Worm (Caenorhabditis elegans) whole organism, L1 larva: ENCODE data around the gene F38E11.9.
A peak's percentile ranks its signal among the peaks of the same experiment; 100 is the strongest.

Source experiments
- C16A3.4 ChIP-seq: fragments of 150-350 bp; optimal IDR thresholded peaks from 2 replicates; lab custom pipeline; 2014; ENCODE audit warnings: missing biosample characterization, missing genetic modification characterization
- aha-1 ChIP-seq: fragments of 150-350 bp; optimal IDR thresholded peaks from 2 replicates; lab custom pipeline; 2014; ENCODE audit warnings: missing biosample characterization, missing genetic modification characterization
- aly-2 ChIP-seq: fragments of 150-350 bp; optimal IDR thresholded peaks from 2 replicates; lab custom pipeline; 2014; ENCODE audit warnings: missing biosample characterization, missing genetic modification characterization
- ceh-88 ChIP-seq: fragments of 200-800 bp; sonication (Bioruptor generic); IDR thresholded peaks from 2 replicates; pipeline ENCODE4 v1.3.6; 2022; ENCODE audit warnings: missing genetic modification characterization, missing compliant biosample characterization
- elt-2 ChIP-seq: sonication (generic microtip); optimal IDR thresholded peaks from 2 replicates; lab custom pipeline; 2016; ENCODE audit warnings: missing genetic modification characterization, mild to moderate bottlenecking, inconsistent platforms, missing compliant biosample characterization, missing genetic modification reagents
- elt-3 ChIP-seq, 6 experiments: fragments of 150-350 bp in 1 of 6; sonication (generic microtip); optimal IDR thresholded peaks; 2 replicates each; lab custom pipeline; 2017 to 2018; ENCODE audit warnings: missing biosample characterization in 6 of 6, missing genetic modification characterization in 6 of 6, inconsistent platforms in 1 of 6
- ets-5 ChIP-seq: fragments of 200-800 bp; sonication (Bioruptor generic); IDR thresholded peaks from 2 replicates; pipeline ENCODE4 v1.3.6; 2022; ENCODE audit warnings: missing genetic modification characterization, missing compliant biosample characterization
- fkh-4 ChIP-seq: sonication (generic microtip); optimal IDR thresholded peaks from 2 replicates; lab custom pipeline; 2016; ENCODE audit warnings: missing compliant biosample characterization, missing genetic modification characterization, borderline replicate concordance
- hlh-17 ChIP-seq: fragments of 200-800 bp; sonication (Bioruptor generic); optimal IDR thresholded peaks from 2 replicates; lab custom pipeline; 2018; ENCODE audit warnings: missing genetic modification characterization, mild to moderate bottlenecking, missing compliant biosample characterization, moderate library complexity, borderline replicate concordance
- hlh-4 ChIP-seq: sonication (generic microtip); optimal IDR thresholded peaks from 2 replicates; lab custom pipeline; 2016; ENCODE audit warnings: mild to moderate bottlenecking, missing genetic modification characterization, missing compliant biosample characterization
- hpl-2 ChIP-seq: fragments of 150-350 bp; optimal IDR thresholded peaks from 2 replicates; lab custom pipeline; 2014; ENCODE audit warnings: missing biosample characterization, missing genetic modification reagents, missing genetic modification characterization
- lin-13 ChIP-seq: fragments of 150-350 bp; optimal IDR thresholded peaks from 2 replicates; lab custom pipeline; 2014; ENCODE audit warnings: missing biosample characterization, missing genetic modification reagents, missing genetic modification characterization
- lin-15B ChIP-seq: fragments of 150-350 bp; sonication (generic microtip); optimal IDR thresholded peaks from 3 replicates; lab custom pipeline; 2014; ENCODE audit warnings: missing biosample characterization, missing genetic modification characterization
- lsy-2 ChIP-seq, 2 experiments: fragments of 150-350 bp; optimal IDR thresholded peaks; 2 replicates each; lab custom pipeline; 2014; ENCODE audit warnings: missing biosample characterization in 2 of 2, missing genetic modification characterization in 2 of 2
- mdl-1 ChIP-seq, 2 experiments: fragments of 150-350 bp; optimal IDR thresholded peaks; 2 replicates each; lab custom pipeline; 2014 to 2017; ENCODE audit warnings: missing biosample characterization in 2 of 2, missing genetic modification characterization in 2 of 2, inconsistent platforms in 1 of 2
- nhr-28 ChIP-seq: fragments of 150-350 bp; optimal IDR thresholded peaks from 2 replicates; lab custom pipeline; 2014; ENCODE audit warnings: missing biosample characterization, missing genetic modification characterization
- nhr-47 ChIP-seq: sonication (generic microtip); optimal IDR thresholded peaks from 2 replicates; lab custom pipeline; 2016; ENCODE audit warnings: mild to moderate bottlenecking, missing genetic modification characterization, moderate library complexity, missing compliant biosample characterization
- pag-3 ChIP-seq: sonication (generic microtip); optimal IDR thresholded peaks from 2 replicates; lab custom pipeline; 2017; ENCODE audit warnings: missing genetic modification characterization, mild to moderate bottlenecking, missing compliant biosample characterization, antibody characterized with exemption, borderline replicate concordance; ENCODE audit not compliant: insufficient read depth
- snpc-4 ChIP-seq: fragments of 150-350 bp; optimal IDR thresholded peaks from 2 replicates; lab custom pipeline; 2014; ENCODE audit warnings: missing biosample characterization, missing genetic modification characterization
- sox-4 ChIP-seq: sonication (generic microtip); optimal IDR thresholded peaks from 2 replicates; lab custom pipeline; 2016; ENCODE audit warnings: missing genetic modification characterization, missing compliant biosample characterization
- tlp-1 ChIP-seq: fragments of 150-350 bp; optimal IDR thresholded peaks from 2 replicates; lab custom pipeline; 2014; ENCODE audit warnings: missing biosample characterization, missing genetic modification characterization
- unc-130 ChIP-seq: fragments of 150-350 bp; optimal IDR thresholded peaks from 2 replicates; lab custom pipeline; 2017; ENCODE audit warnings: missing biosample characterization, missing genetic modification characterization, inconsistent platforms
- unc-30 ChIP-seq: sonication (generic microtip); optimal IDR thresholded peaks from 2 replicates; lab custom pipeline; 2017; ENCODE audit warnings: missing biosample characterization, missing genetic modification characterization
- unc-62 ChIP-seq: fragments of 150-350 bp; optimal IDR thresholded peaks from 2 replicates; lab custom pipeline; 2014; ENCODE audit warnings: missing biosample characterization, missing genetic modification reagents, missing genetic modification characterization
- unc-98 ChIP-seq: fragments of 200-800 bp; sonication (Bioruptor generic); IDR thresholded peaks from 2 replicates; pipeline ENCODE4 v1.3.6; 2022; ENCODE audit warnings: missing genetic modification characterization, missing compliant biosample characterization
- zag-1 ChIP-seq: fragments of 150-350 bp; optimal IDR thresholded peaks from 2 replicates; lab custom pipeline; 2014; ENCODE audit warnings: missing biosample characterization, missing genetic modification characterization
- zip-4 ChIP-seq: fragments of 200-800 bp; sonication (Bioruptor generic); optimal IDR thresholded peaks from 2 replicates; lab custom pipeline; 2018; ENCODE audit warnings: mild to moderate bottlenecking, missing genetic modification characterization, moderate library complexity, missing compliant biosample characterization
- ztf-4 ChIP-seq: fragments of 150-350 bp; optimal IDR thresholded peaks from 2 replicates; lab custom pipeline; 2014; ENCODE audit warnings: missing biosample characterization, missing genetic modification characterization

The F38E11.9 gene

DNA sequence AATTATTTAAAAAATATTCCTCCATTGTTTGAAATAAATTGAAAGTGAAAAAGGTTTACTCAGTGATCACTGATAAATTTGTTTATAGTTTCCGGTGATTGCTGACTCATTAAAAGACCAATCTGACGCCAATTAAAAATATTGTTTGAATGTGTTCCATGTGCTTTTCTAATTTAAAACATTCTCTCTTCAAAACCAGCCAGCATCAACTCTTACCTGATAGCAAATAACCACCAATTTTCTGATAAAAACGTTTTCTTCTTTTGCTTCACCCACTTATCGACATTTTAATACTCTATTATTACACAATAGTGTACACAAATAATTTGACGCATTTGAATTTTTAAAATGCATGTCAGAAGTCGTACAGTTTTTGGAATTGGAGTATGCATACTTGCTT, 42.1 kb downstream of the F38E11.9 start, which contains the start of gene F56D5.6:
Gene F56D5.6, plus strand, starts transcription at position 208 of the 400 bp plus-strand sequence.
- no peak for TF ChIP-seq lsy-2 (tag; optimal IDR thresholded peaks at IDR 0.05; lab: Kevin White, UChicago)
- no peak for TF ChIP-seq nhr-28 (tag; lab: Kevin White, UChicago)
- no peak for TF ChIP-seq tlp-1 (tag; lab: Kevin White, UChicago)
- no peak for TF ChIP-seq ztf-4 (tag; lab: Kevin White, UChicago)
- TF ChIP-seq elt-2 (tag; lab: Kevin White, UChicago) = peak; percentile 17

DNA sequence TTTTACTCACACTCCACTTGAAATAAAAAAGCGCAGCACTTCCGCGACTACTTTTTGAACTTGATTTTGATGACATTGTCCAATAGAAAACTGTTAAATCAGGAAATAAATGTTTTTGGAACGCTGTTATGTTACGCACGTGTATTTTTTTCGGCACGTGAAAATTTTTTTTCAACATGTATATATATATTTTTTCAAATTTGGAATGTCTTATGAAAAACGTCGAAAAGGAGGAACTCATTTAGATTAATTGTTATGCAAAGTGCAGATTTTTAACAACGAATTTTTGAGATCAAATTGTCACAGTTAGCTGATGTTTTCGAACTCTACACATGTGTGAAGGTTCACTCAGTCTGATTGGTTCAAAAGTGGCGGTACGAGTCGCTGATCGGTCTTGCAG, 45.3 kb downstream of the F38E11.9 start, which contains the start of gene F56D5.2:
Gene F56D5.2, minus strand, starts transcription at position 101 of the 400 bp plus-strand sequence.
- TF ChIP-seq elt-3 (tag; optimal IDR thresholded peaks at IDR 0.05; lab: Kevin White, UChicago) (no peak), mdl-1 (tag; optimal IDR thresholded peaks at IDR 0.05; lab: Kevin White, UChicago) (no peak)

DNA sequence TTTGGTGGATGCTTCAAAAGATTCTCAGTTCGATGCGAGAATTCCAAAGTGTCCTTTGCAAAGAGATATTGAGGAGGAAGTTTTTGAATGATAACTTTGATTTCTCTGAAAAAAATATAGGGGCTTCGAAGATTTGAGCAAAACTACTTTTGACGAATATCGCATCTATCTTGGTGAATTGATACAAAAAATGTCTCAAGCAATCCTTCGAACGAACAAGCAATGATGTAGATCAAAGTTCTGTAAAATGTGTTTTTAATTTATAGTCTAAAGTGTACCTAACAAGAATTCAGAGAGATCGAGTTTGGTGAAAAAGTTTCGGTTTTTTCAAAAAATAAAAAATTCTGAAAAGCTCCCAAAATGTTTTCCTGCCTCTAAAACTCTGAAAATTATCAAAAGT, 46.6 kb downstream of the F38E11.9 start, which contains the start of gene F56D5.3:
Gene F56D5.3, plus strand, starts transcription at position 301 of the 400 bp plus-strand sequence.
- TF ChIP-seq elt-2 (tag; lab: Kevin White, UChicago) (no peak), unc-130 (tag; lab: Kevin White, UChicago) (no peak), hlh-4 (no peak), hpl-2 (GFP tag; lab: Kevin White, UChicago) (no peak), unc-30 (tag; lab: Kevin White, UChicago) (no peak), aha-1 (tag; lab: Kevin White, UChicago) (no peak), aly-2 (tag; lab: Kevin White, UChicago) (no peak), fkh-4 (tag; lab: Kevin White, UChicago) (no peak), lin-15B (no peak), ceh-88 (GFP tag; lab: Robert Waterston, UW) (no peak), snpc-4 (tag; lab: Kevin White, UChicago) (no peak), sox-4 (tag; lab: Kevin White, UChicago) (no peak), ztf-4 (tag; lab: Kevin White, UChicago) (no peak), zip-4 (GFP tag; lab: Kevin White, UChicago) (no peak), unc-98 (no peak), hlh-17 (GFP tag; lab: Kevin White, UChicago) (no peak), unc-62 (GFP tag; lab: Kevin White, UChicago) (no peak), lin-13 (GFP tag; lab: Kevin White, UChicago) (no peak), zag-1 (tag; lab: Kevin White, UChicago) (no peak), ets-5 (GFP tag; lab: Robert Waterston, UW) (no peak)
- TF ChIP-seq, all 84 proteins: peak for 0

DNA sequence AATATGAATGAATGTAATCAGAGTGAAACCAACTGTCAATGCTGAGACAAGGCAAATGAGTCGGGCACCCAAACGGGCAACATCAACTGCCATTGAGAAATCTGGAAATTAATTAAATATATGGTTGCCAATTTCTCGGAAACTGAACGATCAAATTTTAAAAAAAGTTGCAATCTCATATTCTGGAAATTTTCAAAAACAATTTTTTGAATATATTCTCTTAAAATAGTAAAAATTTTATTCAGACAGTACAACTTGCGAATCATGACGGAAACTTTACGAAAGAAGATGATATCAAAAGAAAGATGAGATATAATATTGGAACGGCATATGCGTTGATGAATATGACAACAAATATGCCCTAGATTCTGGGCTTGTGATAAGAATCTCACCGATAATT, 47.7 kb downstream of the F38E11.9 start, which contains the start of gene col-121:
Gene col-121, minus strand, starts transcription at position 101 of the 400 bp plus-strand sequence.
- no peak for TF ChIP-seq nhr-47 (tag; lab: Kevin White, UChicago)
- TF ChIP-seq pag-3 = no peak
- TF ChIP-seq C16A3.4 (tag; lab: Kevin White, UChicago) = no peak
